Worm (Caenorhabditis elegans) whole organism, early embryonic: Measurements from ENCODE around the gene R05H10.3.

ENCODE experiments used
- ama-1 ChIP-seq: fragments of 150-350 bp; optimal IDR thresholded peaks from 2 replicates; lab custom pipeline; 2014
- ceh-13 ChIP-seq: fragments of 200-800 bp; sonication (Bioruptor generic); optimal IDR thresholded peaks from 2 replicates; lab custom pipeline; 2018; ENCODE audit warnings: mild to moderate bottlenecking, missing genetic modification characterization, missing compliant biosample characterization
- ceh-36 ChIP-seq: sonication (generic microtip); optimal IDR thresholded peaks from 2 replicates; lab custom pipeline; 2016; ENCODE audit warnings: missing genetic modification characterization, inconsistent platforms, missing compliant biosample characterization
- hmbx-1 ChIP-seq: sonication (generic microtip); optimal IDR thresholded peaks from 2 replicates; lab custom pipeline; 2016; ENCODE audit warnings: mild to moderate bottlenecking, missing genetic modification characterization, missing compliant biosample characterization
- scrt-1 ChIP-seq: fragments of 200-800 bp; sonication (Bioruptor generic); IDR thresholded peaks from 2 replicates; pipeline ENCODE4 v1.3.6; 2022; ENCODE audit warnings: missing genetic modification characterization, missing compliant biosample characterization
- sea-1 ChIP-seq: fragments of 200-800 bp; sonication (Bioruptor generic); conservative IDR thresholded peaks from 2 replicates; pipeline ENCODE4 v1.3.6; 2022; ENCODE audit warnings: missing genetic modification characterization, missing compliant biosample characterization
- tbx-11 ChIP-seq: fragments of 200-800 bp; sonication (Bioruptor generic); IDR thresholded peaks from 2 replicates; pipeline ENCODE4 v1.3.6; 2022; ENCODE audit warnings: missing genetic modification characterization, missing compliant biosample characterization

- TF ChIP-seq hmbx-1 (tag; lab: Kevin White, UChicago) (no peak), sea-1 (GFP tag; lab: Robert Waterston, UW) (no peak), ama-1 (lab: Kevin White, UChicago) (no peak), scrt-1 (GFP tag; lab: Robert Waterston, UW) (no peak), ceh-36 (tag; lab: Kevin White, UChicago) (no peak), ceh-13 (GFP tag; lab: Kevin White, UChicago) (no peak), tbx-11 (no peak)
These were observed 34.9 kb downstream of the R05H10.3 start for ce11 chrII:14904635-14905034.
